Worm (Caenorhabditis elegans): ENCODE measurements around the gene gcy-9.

gcy-9 gene

DNA sequence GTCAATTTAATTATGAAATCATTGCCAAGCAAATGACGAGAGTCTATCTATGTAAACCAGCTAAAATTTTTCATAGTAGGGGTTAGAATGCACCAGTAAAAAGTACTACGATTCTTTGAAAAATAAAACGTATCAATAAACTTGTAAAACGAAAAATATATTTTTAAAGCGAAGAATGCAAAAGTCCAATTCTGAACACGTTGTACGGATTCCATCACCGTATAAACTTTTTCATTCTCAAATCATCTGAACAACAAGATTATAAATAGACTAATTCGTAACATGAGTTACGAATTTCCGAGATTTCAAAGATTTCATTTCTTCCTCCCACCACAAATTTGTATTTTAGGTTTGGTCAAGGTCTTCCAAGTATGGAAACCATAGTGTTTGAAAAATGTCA lies 20.9 kb downstream of the gcy-9 start, which contains the start of gene nlp-57:
Gene nlp-57, plus strand, starts transcription at position 301 of the 400 bp plus-strand sequence.
- no peak for TF ChIP-seq scrt-1 (GFP tag; IDR thresholded peaks at IDR 0.05)

DNA sequence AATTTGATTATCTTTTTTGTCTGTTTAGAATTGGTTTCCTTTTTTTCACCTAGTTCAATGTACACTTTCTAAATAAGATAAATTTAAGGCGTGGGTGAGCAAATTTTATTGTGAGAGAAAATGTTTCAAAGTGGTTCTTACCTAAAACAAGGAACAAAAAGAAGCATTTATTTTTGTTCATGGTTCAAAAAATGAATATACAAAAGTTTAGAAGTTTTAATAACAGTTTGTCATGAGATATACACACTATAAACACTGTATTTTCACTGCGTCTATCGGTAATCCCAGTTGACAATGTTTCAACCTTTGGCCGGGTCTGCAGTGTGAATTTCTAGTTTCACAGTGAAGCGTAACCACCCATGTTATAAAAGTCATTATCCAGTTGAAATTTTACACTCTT lies 22.3 kb downstream of the gcy-9 start, which contains the start of gene F08G12.11:
Gene F08G12.11, minus strand, starts transcription at position 181 of the 400 bp plus-strand sequence.
- TF ChIP-seq ceh-36 (tag; optimal IDR thresholded peaks at IDR 0.05): no peak
- no peak for TF ChIP-seq ceh-13 (GFP tag; optimal IDR thresholded peaks at IDR 0.05)

DNA sequence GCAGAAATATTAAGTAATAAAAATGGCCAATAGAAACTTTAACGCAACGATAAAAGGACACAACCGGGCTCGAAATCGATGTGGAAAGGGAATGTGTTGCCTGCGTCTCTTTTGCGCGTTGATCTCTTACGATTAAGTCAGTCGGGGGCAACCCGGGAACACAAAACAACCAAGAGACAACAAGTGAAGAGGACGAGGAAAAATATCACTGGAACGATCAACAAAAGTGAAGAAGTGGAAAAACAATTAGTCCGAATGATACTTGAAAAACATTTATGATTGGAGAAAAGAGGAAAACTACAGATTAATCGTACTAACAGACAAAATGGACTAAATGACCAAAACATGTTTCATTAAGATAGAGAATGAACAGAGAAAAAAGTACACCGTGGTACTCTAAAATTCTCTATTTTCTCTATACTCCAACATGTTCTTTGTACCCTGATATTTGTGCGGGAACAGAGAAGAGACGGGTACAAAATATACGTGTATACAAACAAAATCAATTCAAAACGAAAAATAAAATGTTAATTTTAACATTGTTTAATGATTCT lies 27.3 kb downstream of the gcy-9 start, which contains the start of gene F08G12.5:
Gene F08G12.5, minus strand, starts transcription at position 1 of the 554 bp plus-strand sequence.
- TF ChIP-seq hnd-1 (tag; optimal IDR thresholded peaks at IDR 0.05) (no peak), ama-1 (optimal IDR thresholded peaks at IDR 0.05) (no peak), ets-7 (tag; optimal IDR thresholded peaks at IDR 0.05) (no peak), F13C5.2 (tag; optimal IDR thresholded peaks at IDR 0.05) (no peak), sea-1 (GFP tag; conservative IDR thresholded peaks at IDR 0.05) (no peak), pes-1 (GFP tag; IDR thresholded peaks at IDR 0.05) (no peak)

DNA sequence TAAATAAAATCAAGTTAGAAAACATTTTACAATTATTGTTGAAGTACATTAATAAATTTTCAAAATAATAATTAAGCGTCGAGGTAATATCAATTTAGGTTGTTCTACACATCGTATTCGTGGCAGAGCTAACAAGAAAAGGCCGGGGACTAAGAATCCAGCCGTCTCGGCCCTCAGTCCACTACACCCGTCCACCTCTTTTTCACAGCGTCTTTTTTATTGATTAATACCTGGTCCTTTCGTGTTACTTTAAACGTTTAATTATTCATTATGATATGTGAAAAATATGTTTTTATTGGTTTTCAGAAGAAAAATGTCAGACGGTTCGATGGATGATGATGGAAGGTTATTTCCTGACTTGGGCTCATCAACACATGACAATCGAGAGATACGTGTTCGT lies 30.6 kb downstream of the gcy-9 start, which contains the start of gene vhl-1:
Gene vhl-1, plus strand, starts transcription at position 301 of the 400 bp plus-strand sequence.
- TF ChIP-seq aly-1 (tag; optimal IDR thresholded peaks at IDR 0.05): no peak
- no peak for TF ChIP-seq hmg-4 (GFP tag; optimal IDR thresholded peaks at IDR 0.05)
- no peak for TF ChIP-seq B0310.2 (tag; optimal IDR thresholded peaks at IDR 0.05)
- no peak for TF ChIP-seq hmbx-1 (tag; optimal IDR thresholded peaks at IDR 0.05)
- TF ChIP-seq scrt-1 (GFP tag; IDR thresholded peaks at IDR 0.05): no peak
- no peak for TF ChIP-seq tbx-37 (GFP tag; conservative IDR thresholded peaks at IDR 0.05)
- no peak for TF ChIP-seq flt-1 (GFP tag; IDR thresholded peaks at IDR 0.05)
- TF ChIP-seq ets-7 (tag; optimal IDR thresholded peaks at IDR 0.05): no peak
- no peak for TF ChIP-seq hnd-1 (tag; optimal IDR thresholded peaks at IDR 0.05)

DNA sequence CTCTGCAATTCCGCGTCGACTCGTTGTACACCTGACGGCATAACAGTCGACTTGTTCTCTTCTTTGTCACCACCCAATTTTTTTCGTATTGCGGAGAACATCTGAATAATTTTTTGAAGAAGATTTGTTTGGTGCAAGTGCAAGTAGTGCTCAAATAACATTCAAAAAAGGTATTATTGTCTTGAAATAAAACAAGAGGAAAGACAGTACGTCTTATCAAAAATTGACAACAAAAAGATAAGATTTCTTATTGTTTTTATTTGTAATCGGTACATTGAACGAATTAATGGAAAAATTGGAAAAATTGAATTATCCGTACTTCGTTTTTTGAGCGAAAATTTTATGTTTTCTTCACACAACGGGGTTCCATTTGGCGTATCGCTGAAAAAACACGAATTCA lies 31.9 kb downstream of the gcy-9 start, which contains the start of gene F08G12.1:
Gene F08G12.1, minus strand, starts transcription at position 101 of the 400 bp plus-strand sequence.
- TF ChIP-seq hmbx-1 (tag; optimal IDR thresholded peaks at IDR 0.05) (no peak), flt-1 (GFP tag; IDR thresholded peaks at IDR 0.05) (no peak), pes-1 (GFP tag; IDR thresholded peaks at IDR 0.05) (no peak), F13C5.2 (tag; optimal IDR thresholded peaks at IDR 0.05) (no peak), hnd-1 (tag; optimal IDR thresholded peaks at IDR 0.05) (no peak), B0310.2 (tag; optimal IDR thresholded peaks at IDR 0.05) (no peak), sea-1 (GFP tag; conservative IDR thresholded peaks at IDR 0.05) (no peak), ama-1 (optimal IDR thresholded peaks at IDR 0.05) (no peak), tbx-37 (GFP tag; conservative IDR thresholded peaks at IDR 0.05) (no peak)

DNA sequence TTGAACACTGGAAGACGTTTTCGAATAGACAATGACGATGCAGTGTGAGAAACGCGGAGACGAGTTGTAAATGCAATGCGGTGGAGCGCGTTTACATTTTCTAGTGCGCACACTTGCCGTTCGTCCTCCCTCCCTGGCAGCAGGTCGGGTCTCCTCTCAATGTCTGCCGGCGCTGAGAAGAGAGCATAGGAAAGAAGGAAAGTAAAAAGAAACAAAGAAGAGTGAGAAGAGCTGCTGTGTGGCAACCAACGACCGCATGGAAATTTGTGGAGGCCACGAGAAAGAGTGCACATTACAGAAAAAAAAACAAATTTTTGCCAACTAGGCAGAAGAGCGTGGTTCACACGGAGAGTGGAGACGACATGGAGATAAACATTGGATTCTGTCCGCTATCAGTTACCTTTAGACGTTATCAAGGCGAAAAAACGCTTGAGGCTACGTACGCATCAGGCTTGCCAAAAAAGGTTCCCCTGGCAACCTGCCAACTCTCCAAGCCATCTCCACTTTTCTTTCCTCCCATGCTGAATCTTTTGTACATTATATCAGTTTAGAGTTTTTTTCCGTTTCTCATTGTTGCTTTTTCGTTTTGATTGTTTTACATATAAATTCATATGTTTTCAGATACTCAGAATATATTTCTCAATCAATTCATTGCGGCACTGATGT lies 37.9 kb downstream of the gcy-9 start, which contains the start of the genes snrp-40.1 and F08G12.3:
Gene snrp-40.1, minus strand, starts transcription at position 143 of the 666 bp plus-strand sequence.
Gene F08G12.3, plus strand, starts transcription at position 616 of the 666 bp plus-strand sequence.
- TF ChIP-seq ets-7 (tag; optimal IDR thresholded peaks at IDR 0.05) (peak; percentile 13), hmg-4 (GFP tag; optimal IDR thresholded peaks at IDR 0.05) (peak; percentile 82), scrt-1 (GFP tag; IDR thresholded peaks at IDR 0.05) (no peak; the same call in 1 of the 2 replicates), sea-1 (GFP tag; conservative IDR thresholded peaks at IDR 0.05) (no peak), aly-1 (tag; optimal IDR thresholded peaks at IDR 0.05) (no peak), hnd-1 (tag; optimal IDR thresholded peaks at IDR 0.05) (no peak), F13C5.2 (tag; optimal IDR thresholded peaks at IDR 0.05) (peak; percentile 47)

DNA sequence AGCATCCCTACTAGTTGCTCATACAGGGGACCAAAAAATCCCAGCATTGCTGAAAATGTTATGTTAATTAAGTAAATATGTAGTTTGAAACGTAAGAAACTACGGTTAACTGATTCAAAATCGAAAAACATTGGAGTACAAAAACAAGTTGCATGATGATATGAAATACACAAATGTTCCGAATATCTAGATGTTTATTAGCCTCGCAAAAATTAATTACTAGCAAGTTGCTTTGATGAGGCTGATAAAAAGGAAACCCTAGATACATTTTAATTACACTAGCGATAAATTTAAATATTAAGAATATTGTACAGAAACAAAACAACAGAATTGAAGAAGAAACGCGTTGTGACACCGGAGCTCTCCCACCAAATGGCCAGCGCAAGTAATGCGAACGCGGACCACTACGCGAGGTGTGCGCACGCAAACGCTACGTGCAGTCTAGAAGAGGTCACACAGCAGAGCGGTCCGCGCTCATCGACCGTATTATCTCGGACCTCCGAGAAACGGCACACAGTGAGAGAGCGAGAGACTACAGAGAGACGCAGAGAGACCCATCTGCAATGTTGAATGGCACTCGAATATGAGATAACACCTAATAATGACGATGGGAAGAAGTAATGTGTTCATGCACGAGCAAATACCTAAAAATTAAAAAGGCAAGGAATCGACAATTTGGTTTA lies 40.9 kb downstream of the gcy-9 start, which contains the start of gene inx-2:
Gene inx-2, minus strand, starts transcription at position 51 of the 683 bp plus-strand sequence.
- TF ChIP-seq hmbx-1 (tag; optimal IDR thresholded peaks at IDR 0.05) (no peak), ceh-36 (tag; optimal IDR thresholded peaks at IDR 0.05) (no peak), F13C5.2 (tag; optimal IDR thresholded peaks at IDR 0.05) (no peak), tra-4 (tag; optimal IDR thresholded peaks at IDR 0.05) (no peak), ets-7 (tag; optimal IDR thresholded peaks at IDR 0.05) (no peak), tbx-37 (GFP tag; conservative IDR thresholded peaks at IDR 0.05) (no peak), scrt-1 (GFP tag; IDR thresholded peaks at IDR 0.05) (no peak), hmg-4 (GFP tag; optimal IDR thresholded peaks at IDR 0.05) (peak; percentile 61)

DNA sequence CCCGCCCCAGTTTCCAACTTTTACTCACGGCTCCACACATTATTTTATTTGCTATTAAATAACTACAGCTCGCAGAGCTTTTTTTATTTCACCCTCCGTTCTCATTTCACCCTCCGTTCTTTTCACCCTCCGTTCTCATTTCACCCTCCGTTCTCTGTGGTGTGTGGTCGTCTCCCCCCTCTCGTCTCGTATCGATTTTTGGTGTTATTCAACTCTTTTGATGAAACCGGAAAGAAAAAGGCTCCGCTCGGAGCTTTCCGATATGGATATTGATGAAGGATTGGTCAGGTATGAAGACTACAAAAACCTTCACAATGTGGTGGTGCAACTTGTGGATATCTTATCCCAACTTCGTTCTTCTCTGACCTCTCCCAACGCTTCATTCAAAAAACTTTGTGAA lies 47.2 kb downstream of the gcy-9 start:
- no peak for TF ChIP-seq pes-1 (GFP tag; IDR thresholded peaks at IDR 0.05)

DNA sequence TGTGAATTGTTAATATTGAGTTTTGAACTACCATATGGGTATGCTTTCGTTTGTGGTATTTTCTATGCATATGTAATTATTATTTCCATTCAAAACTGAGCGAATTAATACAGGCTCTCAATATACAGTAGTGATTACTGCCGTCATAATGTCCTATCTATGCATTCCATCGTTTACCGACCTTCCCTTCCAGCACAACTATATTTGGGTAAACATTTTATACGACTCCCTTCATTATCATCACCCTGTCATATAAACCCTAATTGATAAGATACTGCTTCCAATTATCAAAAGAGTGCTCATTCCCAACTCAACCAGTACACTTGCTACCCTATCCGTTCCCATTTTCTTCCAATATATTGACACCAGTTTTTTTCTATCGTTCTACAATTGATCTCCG lies 47.8 kb downstream of the gcy-9 start:
- TF ChIP-seq hmbx-1 (tag; optimal IDR thresholded peaks at IDR 0.05) (no peak), hmg-4 (GFP tag; optimal IDR thresholded peaks at IDR 0.05) (no peak), F13C5.2 (tag; optimal IDR thresholded peaks at IDR 0.05) (no peak), sea-1 (GFP tag; conservative IDR thresholded peaks at IDR 0.05) (no peak), tbx-37 (GFP tag; conservative IDR thresholded peaks at IDR 0.05) (no peak), ceh-36 (tag; optimal IDR thresholded peaks at IDR 0.05) (no peak), tbx-11 (GFP tag; IDR thresholded peaks at IDR 0.05) (no peak), flt-1 (GFP tag; IDR thresholded peaks at IDR 0.05) (no peak), hnd-1 (tag; optimal IDR thresholded peaks at IDR 0.05) (no peak), ets-7 (tag; optimal IDR thresholded peaks at IDR 0.05) (no peak), pes-1 (GFP tag; IDR thresholded peaks at IDR 0.05) (no peak), tra-4 (tag; optimal IDR thresholded peaks at IDR 0.05) (no peak), B0310.2 (tag; optimal IDR thresholded peaks at IDR 0.05) (no peak)

Data from whole organism, early embryonic.